Worm (Caenorhabditis elegans): Measurements from ENCODE around the gene egl-8.

egl-8 gene

ce11 chrV:29823-30222, 9.2 kb downstream of the egl-8 start:
- TF ChIP-seq K02D7.2 (tag; optimal IDR thresholded peaks at IDR 0.05): no peak
- TF ChIP-seq tbx-2 (tag; optimal IDR thresholded peaks at IDR 0.05): no peak
- TF ChIP-seq ceh-30 (tag; optimal IDR thresholded peaks at IDR 0.05): no peak
- no peak for TF ChIP-seq zip-5 (tag; optimal IDR thresholded peaks at IDR 0.05)
- no peak for TF ChIP-seq eyg-1 (tag; optimal IDR thresholded peaks at IDR 0.05)
- no peak for TF ChIP-seq nhr-232 (tag; optimal IDR thresholded peaks at IDR 0.05)
- TF ChIP-seq nhr-11 (tag; optimal IDR thresholded peaks at IDR 0.05): no peak
- no peak for TF ChIP-seq ceh-18 (tag; optimal IDR thresholded peaks at IDR 0.05)
- no peak for TF ChIP-seq ceh-45 (GFP tag; IDR thresholded peaks at IDR 0.05)
- no peak for TF ChIP-seq ttx-3 (tag; optimal IDR thresholded peaks at IDR 0.05)
- no peak for TF ChIP-seq ztf-16 (tag; optimal IDR thresholded peaks at IDR 0.05)
- TF ChIP-seq gmeb-2 (tag; optimal IDR thresholded peaks at IDR 0.05): no peak
- TF ChIP-seq ama-1 (optimal IDR thresholded peaks at IDR 0.05): no peak
- TF ChIP-seq ceh-22 (tag; optimal IDR thresholded peaks at IDR 0.05): no peak
- no peak for TF ChIP-seq hlh-30 (tag; optimal IDR thresholded peaks at IDR 0.05; ENCODE audit: insufficient read depth)
- no peak for TF ChIP-seq ceh-24 (tag; optimal IDR thresholded peaks at IDR 0.05)
- TF ChIP-seq elt-2 (tag; optimal IDR thresholded peaks at IDR 0.05): no peak

- TF ChIP-seq nfya-1 (tag; optimal IDR thresholded peaks at IDR 0.05) (no peak), Y22D7AL.16 (tag; optimal IDR thresholded peaks at IDR 0.05) (no peak), T23F11.4 (GFP tag; optimal IDR thresholded peaks at IDR 0.05) (no peak), ets-4 (tag; optimal IDR thresholded peaks at IDR 0.05) (no peak), sdc-2 (tag; optimal IDR thresholded peaks at IDR 0.05) (no peak), ceh-48 (tag; optimal IDR thresholded peaks at IDR 0.05) (no peak), hlh-6 (tag; optimal IDR thresholded peaks at IDR 0.05) (no peak), pag-3 (tag; optimal IDR thresholded peaks at IDR 0.05; ENCODE audit: borderline replicate concordance) (no peak), unc-86 (tag; optimal IDR thresholded peaks at IDR 0.05) (no peak), eyg-1 (tag; optimal IDR thresholded peaks at IDR 0.05) (no peak)
These were observed 17.1 kb downstream of the egl-8 start for ce11 chrV:37729-38128.

DNA sequence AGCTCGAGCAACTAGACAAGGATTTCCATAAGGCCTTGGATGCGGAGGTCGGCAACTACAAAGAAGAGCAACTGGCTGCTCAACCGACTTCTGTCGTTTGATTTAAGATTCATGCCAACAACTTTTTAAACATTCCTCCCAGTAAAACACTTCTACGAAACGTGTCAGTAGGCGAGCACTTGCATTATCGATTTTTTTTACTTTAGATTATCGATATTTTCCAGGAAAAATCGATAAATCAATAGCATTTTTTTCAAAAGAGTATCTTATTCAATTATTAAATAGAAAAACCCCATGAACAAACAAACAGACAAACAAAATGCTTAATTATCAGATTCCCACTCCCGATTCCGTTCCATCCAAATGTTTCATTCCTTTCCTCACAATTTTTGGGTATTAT, 22.5 kb downstream of the egl-8 start:
- TF ChIP-seq ceh-48 (tag; optimal IDR thresholded peaks at IDR 0.05): peak; percentile 56
- TF ChIP-seq hlh-15 (tag; optimal IDR thresholded peaks at IDR 0.05): no peak

DNA sequence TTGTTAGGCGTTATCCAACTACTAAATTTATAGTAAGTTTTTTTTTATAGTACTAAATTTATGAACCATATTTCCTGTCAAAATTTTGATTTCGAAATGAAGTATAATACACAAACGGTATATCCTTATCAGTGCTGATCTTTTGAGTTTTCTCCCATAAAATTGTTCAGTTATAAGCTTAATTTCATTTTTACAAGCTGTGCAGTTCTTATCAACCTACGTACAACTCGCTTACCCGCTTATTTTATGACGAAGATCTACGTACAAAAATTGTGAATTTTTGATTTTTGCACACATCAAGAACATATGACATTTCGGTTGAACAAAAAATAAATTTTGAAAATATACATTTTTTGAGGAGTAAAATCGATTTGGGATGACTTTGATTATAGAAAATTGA, 23.4 kb downstream of the egl-8 start:
- TF ChIP-seq unc-42 (tag; optimal IDR thresholded peaks at IDR 0.05) (no peak), hlh-13 (GFP tag; optimal IDR thresholded peaks at IDR 0.05) (no peak), K02D7.2 (tag; optimal IDR thresholded peaks at IDR 0.05) (no peak), ztf-16 (tag; optimal IDR thresholded peaks at IDR 0.05) (no peak), T23F11.4 (GFP tag; optimal IDR thresholded peaks at IDR 0.05) (no peak), ahr-1 (tag; optimal IDR thresholded peaks at IDR 0.05) (no peak), pros-1 (tag; optimal IDR thresholded peaks at IDR 0.05) (no peak), gmeb-2 (tag; optimal IDR thresholded peaks at IDR 0.05) (no peak), unc-55 (GFP tag; optimal IDR thresholded peaks at IDR 0.05) (no peak)

ce11 chrV:45010-45409, 24.4 kb downstream of the egl-8 start, which contains the start of gene B0348.2:
Gene B0348.2, plus strand, starts transcription at chrV:45310.
- no peak for TF ChIP-seq ahr-1 (tag; optimal IDR thresholded peaks at IDR 0.05)
- TF ChIP-seq pqm-1 (tag; optimal IDR thresholded peaks at IDR 0.05): no peak
- no peak for TF ChIP-seq unc-3 (GFP tag; conservative IDR thresholded peaks at IDR 0.05)
- TF ChIP-seq unc-3 (tag; optimal IDR thresholded peaks at IDR 0.05): no peak
- no peak for TF ChIP-seq hlh-15 (tag; optimal IDR thresholded peaks at IDR 0.05)
- no peak for TF ChIP-seq ceh-6 (GFP tag; optimal IDR thresholded peaks at IDR 0.05)
- no peak for TF ChIP-seq nhr-11 (tag; optimal IDR thresholded peaks at IDR 0.05)
- TF ChIP-seq T23F11.4 (GFP tag; optimal IDR thresholded peaks at IDR 0.05): no peak
- TF ChIP-seq sox-4 (tag; optimal IDR thresholded peaks at IDR 0.05): no peak
- TF ChIP-seq ceh-31 (tag; optimal IDR thresholded peaks at IDR 0.05): no peak
- TF ChIP-seq elt-2 (tag; optimal IDR thresholded peaks at IDR 0.05): no peak
- TF ChIP-seq K02D7.2 (tag; optimal IDR thresholded peaks at IDR 0.05): no peak
- no peak for TF ChIP-seq dve-1 (tag; optimal IDR thresholded peaks at IDR 0.05)
- no peak for TF ChIP-seq C38D4.7 (GFP tag; optimal IDR thresholded peaks at IDR 0.05)
- no peak for TF ChIP-seq K09A11.1 (tag; optimal IDR thresholded peaks at IDR 0.05; ENCODE audit: insufficient read depth)
- no peak for TF ChIP-seq ama-1 (optimal IDR thresholded peaks at IDR 0.05)
- TF ChIP-seq ref-2 (tag; optimal IDR thresholded peaks at IDR 0.05): no peak
- no peak for TF ChIP-seq mec-3 (tag; optimal IDR thresholded peaks at IDR 0.05; ENCODE audit: borderline replicate concordance)
